Worm (Caenorhabditis elegans) whole organism, late embryonic: Measurements from ENCODE around the gene T22G5.3.

Source experiments
- C08G9.2 ChIP-seq: sonication (generic microtip); optimal IDR thresholded peaks from 2 replicates; lab custom pipeline; 2016; ENCODE audit warnings: mild to moderate bottlenecking, missing genetic modification characterization, moderate library complexity, missing compliant biosample characterization
- K02D7.2 ChIP-seq: sonication (generic microtip); optimal IDR thresholded peaks from 2 replicates; lab custom pipeline; 2017; ENCODE audit warnings: mild to moderate bottlenecking, missing genetic modification characterization, missing compliant biosample characterization
- ahr-1 ChIP-seq: sonication (generic microtip); optimal IDR thresholded peaks from 2 replicates; lab custom pipeline; 2016; ENCODE audit warnings: missing genetic modification characterization, missing compliant biosample characterization
- ceh-14 ChIP-seq: sonication (generic microtip); optimal IDR thresholded peaks from 2 replicates; lab custom pipeline; 2016; ENCODE audit warnings: missing genotype, missing genetic modification characterization, missing compliant biosample characterization
- ceh-18 ChIP-seq: sonication (generic microtip); optimal IDR thresholded peaks from 2 replicates; lab custom pipeline; 2016; ENCODE audit warnings: missing genetic modification characterization, missing compliant biosample characterization
- ceh-19 ChIP-seq: fragments of 200-800 bp; sonication (Bioruptor generic); optimal IDR thresholded peaks from 2 replicates; lab custom pipeline; 2018; ENCODE audit warnings: mild to moderate bottlenecking, missing genetic modification characterization, missing compliant biosample characterization
- ceh-22 ChIP-seq: sonication (generic microtip); optimal IDR thresholded peaks from 2 replicates; lab custom pipeline; 2017; ENCODE audit warnings: missing biosample characterization, missing genetic modification characterization
- ceh-31 ChIP-seq: sonication (generic microtip); optimal IDR thresholded peaks from 2 replicates; lab custom pipeline; 2016; ENCODE audit warnings: missing genetic modification characterization, missing compliant biosample characterization
- ceh-34 ChIP-seq: sonication (generic microtip); optimal IDR thresholded peaks from 2 replicates; lab custom pipeline; 2016; ENCODE audit warnings: mild to moderate bottlenecking, missing genetic modification characterization, missing compliant biosample characterization
- ceh-6 ChIP-seq: fragments of 200-800 bp; sonication (Bioruptor generic); optimal IDR thresholded peaks from 2 replicates; lab custom pipeline; 2018; ENCODE audit warnings: mild to moderate bottlenecking, missing genetic modification characterization, missing compliant biosample characterization
- ceh-9 ChIP-seq: sonication (generic microtip); optimal IDR thresholded peaks from 2 replicates; lab custom pipeline; 2016; ENCODE audit warnings: mild to moderate bottlenecking, missing genetic modification characterization, inconsistent platforms, missing compliant biosample characterization
- che-1 ChIP-seq: sonication (generic microtip); optimal IDR thresholded peaks from 2 replicates; lab custom pipeline; 2016; ENCODE audit warnings: mild to moderate bottlenecking, missing genetic modification characterization, missing compliant biosample characterization
- elt-4 ChIP-seq: sonication (generic microtip); optimal IDR thresholded peaks from 2 replicates; lab custom pipeline; 2016; ENCODE audit warnings: missing genetic modification characterization, missing compliant biosample characterization
- eyg-1 ChIP-seq: sonication (generic microtip); optimal IDR thresholded peaks from 2 replicates; lab custom pipeline; 2016; ENCODE audit warnings: missing genotype, missing genetic modification characterization, missing compliant biosample characterization
- fax-1 ChIP-seq: sonication (generic microtip); optimal IDR thresholded peaks from 2 replicates; lab custom pipeline; 2016; ENCODE audit warnings: missing genotype, missing genetic modification characterization, missing compliant biosample characterization
- fkh-10 ChIP-seq: fragments of 150-350 bp; optimal IDR thresholded peaks from 2 replicates; lab custom pipeline; 2014; ENCODE audit warnings: missing biosample characterization, missing genetic modification reagents, missing genetic modification characterization
- hlh-13 ChIP-seq: fragments of 200-800 bp; sonication (Bioruptor generic); optimal IDR thresholded peaks from 2 replicates; lab custom pipeline; 2018; ENCODE audit warnings: mild to moderate bottlenecking, missing genetic modification characterization, missing compliant biosample characterization
- hlh-15 ChIP-seq: sonication (generic microtip); optimal IDR thresholded peaks from 2 replicates; lab custom pipeline; 2016; ENCODE audit warnings: missing genetic modification characterization, missing compliant biosample characterization
- hlh-30 ChIP-seq: sonication (generic microtip); optimal IDR thresholded peaks from 2 replicates; lab custom pipeline; 2017; ENCODE audit warnings: antibody characterized with exemption, missing genetic modification characterization, missing compliant biosample characterization; ENCODE audit not compliant: insufficient read depth
- hlh-6 ChIP-seq: sonication (generic microtip); optimal IDR thresholded peaks from 2 replicates; lab custom pipeline; 2016; ENCODE audit warnings: missing genotype, missing genetic modification characterization, missing compliant biosample characterization
- hlh-8 ChIP-seq: sonication (generic microtip); optimal IDR thresholded peaks from 2 replicates; lab custom pipeline; 2016; ENCODE audit warnings: missing genotype, missing genetic modification characterization, missing compliant biosample characterization
- lin-11 ChIP-seq: fragments of 200-800 bp; sonication (Bioruptor generic); optimal IDR thresholded peaks from 2 replicates; lab custom pipeline; 2018; ENCODE audit warnings: mild to moderate bottlenecking, missing genetic modification characterization, missing compliant biosample characterization
- madf-2 ChIP-seq: sonication (generic microtip); optimal IDR thresholded peaks from 2 replicates; lab custom pipeline; 2017; ENCODE audit warnings: missing genetic modification characterization, missing compliant biosample characterization
- mec-3 ChIP-seq: sonication (generic microtip); optimal IDR thresholded peaks from 2 replicates; lab custom pipeline; 2016; ENCODE audit warnings: borderline replicate concordance, missing genetic modification characterization, missing compliant biosample characterization
- nfya-1 ChIP-seq: sonication (generic microtip); optimal IDR thresholded peaks from 2 replicates; lab custom pipeline; 2017; ENCODE audit warnings: missing genetic modification characterization, mild to moderate bottlenecking, missing compliant biosample characterization, antibody characterized with exemption, moderate library complexity
- nhr-11 ChIP-seq: fragments of 150-350 bp; optimal IDR thresholded peaks from 2 replicates; lab custom pipeline; 2014; ENCODE audit warnings: missing biosample characterization, missing genetic modification characterization
- nhr-232 ChIP-seq: sonication (generic microtip); optimal IDR thresholded peaks from 2 replicates; lab custom pipeline; 2016; ENCODE audit warnings: missing genetic modification characterization, missing compliant biosample characterization
- npax-4 ChIP-seq: sonication (generic microtip); optimal IDR thresholded peaks from 2 replicates; lab custom pipeline; 2016; ENCODE audit warnings: missing genetic modification characterization, missing compliant biosample characterization
- odd-2 ChIP-seq: sonication (generic microtip); optimal IDR thresholded peaks from 2 replicates; lab custom pipeline; 2017; ENCODE audit warnings: antibody characterized with exemption, mild to moderate bottlenecking, missing genetic modification characterization, missing compliant biosample characterization
- pag-3 ChIP-seq: sonication (generic microtip); optimal IDR thresholded peaks from 2 replicates; lab custom pipeline; 2016; ENCODE audit warnings: missing compliant biosample characterization, missing genetic modification characterization, borderline replicate concordance
- pat-9 ChIP-seq: fragments of 200-800 bp; sonication (Bioruptor generic); optimal IDR thresholded peaks from 2 replicates; lab custom pipeline; 2018; ENCODE audit warnings: mild to moderate bottlenecking, missing genetic modification characterization, moderate library complexity, missing compliant biosample characterization
- pax-1 ChIP-seq: fragments of 150-350 bp; optimal IDR thresholded peaks from 2 replicates; lab custom pipeline; 2014; ENCODE audit warnings: missing biosample characterization, missing genetic modification characterization
- ref-2 ChIP-seq: sonication (generic microtip); optimal IDR thresholded peaks from 2 replicates; lab custom pipeline; 2016; ENCODE audit warnings: missing genetic modification characterization, missing compliant biosample characterization
- rnt-1 ChIP-seq: sonication (generic microtip); optimal IDR thresholded peaks from 2 replicates; lab custom pipeline; 2016; ENCODE audit warnings: missing genetic modification characterization, missing compliant biosample characterization
- syd-9 ChIP-seq: sonication (generic microtip); optimal IDR thresholded peaks from 2 replicates; lab custom pipeline; 2016; ENCODE audit warnings: mild to moderate bottlenecking, missing genetic modification characterization, moderate library complexity, missing compliant biosample characterization
- tbx-7 ChIP-seq: sonication (generic microtip); optimal IDR thresholded peaks from 2 replicates; lab custom pipeline; 2016; ENCODE audit warnings: missing genotype, missing genetic modification characterization, missing compliant biosample characterization
- ttx-3 ChIP-seq: sonication (generic microtip); optimal IDR thresholded peaks from 2 replicates; lab custom pipeline; 2016; ENCODE audit warnings: missing genetic modification reagents, missing genetic modification characterization, missing compliant biosample characterization
- unc-42 ChIP-seq: sonication (generic microtip); optimal IDR thresholded peaks from 2 replicates; lab custom pipeline; 2016; ENCODE audit warnings: missing genotype, missing genetic modification characterization, missing compliant biosample characterization
- unc-55 ChIP-seq: sonication (generic microtip); optimal IDR thresholded peaks from 2 replicates; lab custom pipeline; 2017; ENCODE audit warnings: missing biosample characterization, missing genetic modification reagents, missing genetic modification characterization
- unc-86 ChIP-seq: sonication (generic microtip); optimal IDR thresholded peaks from 2 replicates; lab custom pipeline; 2016; ENCODE audit warnings: missing genetic modification characterization, missing compliant biosample characterization

T22G5.3 gene

ce11 chrV:13843147-13843546 lies 37.6 kb upstream of the T22G5.3 start, which contains the start of gene srx-130:
Gene srx-130, plus strand, starts transcription at chrV:13843447.
- no peak for TF ChIP-seq ceh-6 (GFP tag; lab: Kevin White, UChicago)
- no peak for TF ChIP-seq fkh-10 (GFP tag; lab: Kevin White, UChicago)
- TF ChIP-seq hlh-8 (tag; lab: Kevin White, UChicago), result no peak
- TF ChIP-seq hlh-15, result no peak
- no peak for TF ChIP-seq nhr-11
- TF ChIP-seq hlh-30 (tag; lab: Kevin White, UChicago), result no peak
- no peak for TF ChIP-seq madf-2 (tag; lab: Kevin White, UChicago)
- TF ChIP-seq odd-2 (tag; lab: Kevin White, UChicago), result no peak
- TF ChIP-seq nfya-1 (tag; lab: Kevin White, UChicago), result no peak
- TF ChIP-seq hlh-6 (tag; lab: Kevin White, UChicago), result no peak
- no peak for TF ChIP-seq rnt-1 (tag; lab: Kevin White, UChicago)
- TF ChIP-seq ceh-14 (tag; lab: Kevin White, UChicago), result no peak
- no peak for TF ChIP-seq unc-55 (GFP tag; lab: Kevin White, UChicago)
- no peak for TF ChIP-seq C08G9.2
- TF ChIP-seq ceh-22 (tag; lab: Kevin White, UChicago), result no peak

- TF ChIP-seq ceh-14 (tag; lab: Kevin White, UChicago) (no peak), eyg-1 (tag; lab: Kevin White, UChicago) (no peak), elt-4 (no peak), odd-2 (tag; lab: Kevin White, UChicago) (no peak), hlh-13 (GFP tag; lab: Kevin White, UChicago) (no peak), unc-86 (no peak), mec-3 (tag; lab: Kevin White, UChicago) (no peak), hlh-15 (no peak), K02D7.2 (tag; lab: Kevin White, UChicago) (no peak), ceh-19 (GFP tag; lab: Kevin White, UChicago) (no peak), tbx-7 (no peak), ceh-31 (tag; lab: Kevin White, UChicago) (no peak)
- TF ChIP-seq, all 69 proteins: peak for 0
Observed at ce11 chrV:13845136-13845535, 35.6 kb upstream of the T22G5.3 start, which contains the start of gene srx-131. Gene srx-131, plus strand, starts transcription at chrV:13845436.

ce11 chrV:13848379-13848778 lies 32.3 kb upstream of the T22G5.3 start, which contains the start of gene srx-133:
Gene srx-133, plus strand, starts transcription at chrV:13848679.
- no peak for TF ChIP-seq ref-2 (tag; lab: Kevin White, UChicago)

- no peak for TF ChIP-seq nhr-232 (tag; lab: Kevin White, UChicago)
- TF ChIP-seq hlh-15, result no peak
- no peak for TF ChIP-seq pax-1 (tag; lab: Kevin White, UChicago)
- no peak for TF ChIP-seq ceh-18 (tag; lab: Kevin White, UChicago)
- TF ChIP-seq fax-1, result no peak
- TF ChIP-seq elt-4, result no peak
- TF ChIP-seq K02D7.2 (tag; lab: Kevin White, UChicago), result no peak
- no peak for TF ChIP-seq ref-2 (tag; lab: Kevin White, UChicago)
Observed at ce11 chrV:13850170-13850569, 30.5 kb upstream of the T22G5.3 start, which contains the start of gene hpx-2. Gene hpx-2, plus strand, starts transcription at chrV:13850470.

ce11 chrV:13854306-13854705 lies 26.4 kb upstream of the T22G5.3 start, which contains the start of gene ttr-21:
Gene ttr-21, minus strand, starts transcription at chrV:13854405.
- TF ChIP-seq pag-3 (no peak), ceh-9 (tag; lab: Kevin White, UChicago) (no peak), C08G9.2 (no peak), fax-1 (no peak), lin-11 (tag; lab: Kevin White, UChicago) (no peak), unc-42 (tag; lab: Kevin White, UChicago) (no peak), nfya-1 (tag; lab: Kevin White, UChicago) (no peak), ceh-34 (tag; lab: Kevin White, UChicago) (no peak), pat-9 (tag; lab: Kevin White, UChicago) (no peak), syd-9 (tag; lab: Kevin White, UChicago) (no peak), che-1 (tag; lab: Kevin White, UChicago) (no peak), ahr-1 (tag; lab: Kevin White, UChicago) (no peak), ceh-22 (tag; lab: Kevin White, UChicago) (no peak), ttx-3 (tag; lab: Kevin White, UChicago) (no peak), npax-4 (tag; lab: Kevin White, UChicago) (no peak), fkh-10 (GFP tag; lab: Kevin White, UChicago) (no peak)
